Worm (Caenorhabditis elegans): ENCODE results near the gene R151.2.

The R151.2 gene

DNA sequence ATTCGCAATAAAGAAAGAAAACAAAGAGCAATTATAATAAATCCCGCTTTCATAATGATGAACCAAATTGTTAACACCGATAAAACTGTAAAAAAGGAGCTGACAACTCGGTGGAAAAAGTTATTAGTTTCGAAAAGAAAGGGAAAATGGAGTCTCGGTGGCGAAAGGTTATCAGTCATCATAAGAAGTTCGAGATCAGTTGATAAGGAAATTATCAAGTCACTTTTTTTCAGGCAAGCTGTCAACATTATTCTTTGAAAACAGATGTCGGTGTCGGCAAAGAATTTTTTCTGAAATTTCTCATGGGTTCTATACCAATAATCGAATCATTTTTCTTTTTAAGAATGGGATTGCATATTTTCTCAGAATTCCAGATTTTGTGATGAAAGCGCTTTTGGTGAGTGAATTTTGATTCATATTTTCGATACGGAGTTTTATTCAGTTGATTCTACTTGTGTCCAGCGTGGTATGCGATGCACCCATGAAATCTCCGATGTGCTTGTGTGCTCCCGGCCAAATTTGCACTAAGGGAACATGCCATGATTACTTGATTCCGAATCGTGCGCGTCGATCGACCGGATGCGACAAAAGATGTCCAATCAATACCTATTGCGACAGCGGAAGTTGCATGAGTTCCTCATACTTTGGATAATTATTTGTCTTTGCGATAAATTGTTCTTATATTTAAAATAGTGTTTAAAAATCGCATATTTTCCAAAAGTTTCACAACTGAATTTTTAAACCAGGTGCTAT is 21.3 kb upstream of the R151.2 start, which contains the start of the genes F37C12.21 and F37C12.10:
Gene F37C12.21 (plus strand): TSS at position 58 of the 753 bp plus-strand sequence.
Gene F37C12.10 (minus strand): TSS at position 85 of the 753 bp plus-strand sequence.
- no peak for TF ChIP-seq snpc-4 (tag; optimal IDR thresholded peaks at IDR 0.05)
- TF ChIP-seq sem-2 (GFP tag; optimal IDR thresholded peaks at IDR 0.05): no peak
- no peak for TF ChIP-seq sptf-1 (tag; optimal IDR thresholded peaks at IDR 0.05)
- no peak for TF ChIP-seq unc-120 (tag; optimal IDR thresholded peaks at IDR 0.05; ENCODE audit: poor library complexity, severe bottlenecking)
- no peak for TF ChIP-seq mep-1 (tag; optimal IDR thresholded peaks at IDR 0.05)
- TF ChIP-seq unc-62 (GFP tag; optimal IDR thresholded peaks at IDR 0.05): no peak
- TF ChIP-seq unc-39 (tag; optimal IDR thresholded peaks at IDR 0.05): no peak
- TF ChIP-seq elt-3 (tag; optimal IDR thresholded peaks at IDR 0.05): no peak
- TF ChIP-seq zip-8 (tag; optimal IDR thresholded peaks at IDR 0.05): no peak
- TF ChIP-seq nhr-12 (tag; optimal IDR thresholded peaks at IDR 0.05): no peak
- no peak for TF ChIP-seq blmp-1 (tag; optimal IDR thresholded peaks at IDR 0.05)
- no peak for TF ChIP-seq nhr-76 (tag; optimal IDR thresholded peaks at IDR 0.05)

ce11 chrIII:7189581-7190128 is 20.1 kb upstream of the R151.2 start, which contains the start of gene rps-21:
rps-21 (minus strand) TSS chrIII:7189631.
- TF ChIP-seq drap-1 (GFP tag; optimal IDR thresholded peaks at IDR 0.05) (no peak), pha-4 (tag; optimal IDR thresholded peaks at IDR 0.05) (peak; percentile 54), unc-120 (tag; optimal IDR thresholded peaks at IDR 0.05; ENCODE audit: poor library complexity, severe bottlenecking) (peak; percentile 6), lin-13 (tag; optimal IDR thresholded peaks at IDR 0.05) (peak; percentile 16), lsy-2 (tag; optimal IDR thresholded peaks at IDR 0.05) (peak; percentile 82), sptf-1 (tag; optimal IDR thresholded peaks at IDR 0.05) (peak; percentile 26), nhr-237 (tag; optimal IDR thresholded peaks at IDR 0.05) (peak; percentile 85), M03D4.4 (tag; optimal IDR thresholded peaks at IDR 0.05) (no peak), ceh-39 (tag; optimal IDR thresholded peaks at IDR 0.05) (peak; percentile 73), flh-1 (GFP tag; optimal IDR thresholded peaks at IDR 0.05) (no peak), mep-1 (tag; optimal IDR thresholded peaks at IDR 0.05) (peak; percentile 87), bed-3 (GFP tag; optimal IDR thresholded peaks at IDR 0.05) (no peak), mab-5 (tag; optimal IDR thresholded peaks at IDR 0.05) (no peak), ces-1 (GFP tag; optimal IDR thresholded peaks at IDR 0.05) (peak; percentile 92), snpc-4 (tag; optimal IDR thresholded peaks at IDR 0.05) (no peak), unc-62 (GFP tag; optimal IDR thresholded peaks at IDR 0.05) (peak; percentile 3)

- TF ChIP-seq mab-5 (tag; optimal IDR thresholded peaks at IDR 0.05) (no peak), tbx-8 (GFP tag; optimal IDR thresholded peaks at IDR 0.05) (no peak), sptf-1 (tag; optimal IDR thresholded peaks at IDR 0.05) (no peak), pha-4 (tag; optimal IDR thresholded peaks at IDR 0.05) (no peak), ceh-83 (GFP tag; optimal IDR thresholded peaks at IDR 0.05) (no peak), elt-3 (tag; optimal IDR thresholded peaks at IDR 0.05) (no peak), hlh-1 (tag; optimal IDR thresholded peaks at IDR 0.05) (no peak), cnd-1 (tag; optimal IDR thresholded peaks at IDR 0.05) (no peak), nhr-237 (tag; optimal IDR thresholded peaks at IDR 0.05) (no peak), flh-1 (GFP tag; optimal IDR thresholded peaks at IDR 0.05) (no peak), ceh-39 (tag; optimal IDR thresholded peaks at IDR 0.05) (no peak), ham-2 (GFP tag; optimal IDR thresholded peaks at IDR 0.05) (no peak), nhr-2 (tag; optimal IDR thresholded peaks at IDR 0.05) (no peak), ces-1 (GFP tag; optimal IDR thresholded peaks at IDR 0.05) (no peak), lin-32 (GFP tag; optimal IDR thresholded peaks at IDR 0.05) (no peak), blmp-1 (tag; optimal IDR thresholded peaks at IDR 0.05) (no peak), mls-2 (tag; optimal IDR thresholded peaks at IDR 0.05) (no peak), M03D4.4 (tag; optimal IDR thresholded peaks at IDR 0.05) (no peak), lin-13 (tag; optimal IDR thresholded peaks at IDR 0.05) (no peak)
Measured at ce11 chrIII:7192942-7193665, 16.7 kb upstream of the R151.2 start, which contains the start of gene mec-14. mec-14 (minus strand) TSS chrIII:7192992.

DNA sequence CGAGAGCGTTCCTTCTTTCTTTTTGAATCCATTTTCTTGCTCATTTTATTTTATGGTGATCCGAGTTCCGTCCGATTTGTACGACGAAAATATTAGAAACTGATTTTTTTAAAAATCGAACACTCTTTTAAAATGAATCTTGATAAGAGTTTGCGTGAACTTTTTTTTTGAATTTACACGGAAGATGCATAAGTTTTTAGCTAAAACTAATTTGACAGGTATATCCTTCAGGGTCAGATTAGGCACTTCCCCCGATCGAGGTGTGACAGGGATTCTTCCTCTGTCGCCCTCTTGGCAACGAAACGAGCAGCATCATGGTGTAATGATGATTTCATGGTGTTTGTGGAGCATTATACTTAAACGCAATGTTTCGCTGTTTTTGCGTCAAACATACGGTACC is 14.4 kb upstream of the R151.2 start, which contains the start of gene F37C12.18:
Gene F37C12.18 (minus strand): TSS at position 101 of the 400 bp plus-strand sequence.
- TF ChIP-seq blmp-1 (tag; optimal IDR thresholded peaks at IDR 0.05): no peak
- no peak for TF ChIP-seq nhr-76 (tag; optimal IDR thresholded peaks at IDR 0.05)
- TF ChIP-seq sem-2 (GFP tag; optimal IDR thresholded peaks at IDR 0.05): no peak
- TF ChIP-seq ztf-11 (tag; optimal IDR thresholded peaks at IDR 0.05): no peak
- TF ChIP-seq snpc-4 (tag; optimal IDR thresholded peaks at IDR 0.05): no peak
- no peak for TF ChIP-seq elt-3 (tag; optimal IDR thresholded peaks at IDR 0.05)
- no peak for TF ChIP-seq drap-1 (GFP tag; optimal IDR thresholded peaks at IDR 0.05)
- no peak for TF ChIP-seq ham-2 (GFP tag; optimal IDR thresholded peaks at IDR 0.05)
- no peak for TF ChIP-seq nhr-237 (tag; optimal IDR thresholded peaks at IDR 0.05)
- no peak for TF ChIP-seq unc-62 (GFP tag; optimal IDR thresholded peaks at IDR 0.05)
- no peak for TF ChIP-seq elt-1 (tag; optimal IDR thresholded peaks at IDR 0.05; ENCODE audit: borderline replicate concordance, insufficient read depth)
- TF ChIP-seq mab-5 (tag; optimal IDR thresholded peaks at IDR 0.05): no peak

All from whole organism, mixed stage, embryonic.